Fruit fly (Drosophila melanogaster): ENCODE measurements around the gene TpnC73F.

Gene TpnC73F

dm6 chr3L:17015663-17016575 lies 29.9 kb upstream of the TpnC73F start, which contains the start of the genes CG6664 and CG7728:
CG6664 (minus strand) TSS chr3L:17016180.
CG7728 (plus strand) TSS chr3L:17016536.
- TF ChIP-seq usp (GFP tag; optimal IDR thresholded peaks at IDR 0.05) (no peak), ey (GFP tag; optimal IDR thresholded peaks at IDR 0.05) (peak; percentile 47), psq (GFP tag; optimal IDR thresholded peaks at IDR 0.05) (peak; percentile 47), OdsH (GFP tag; optimal IDR thresholded peaks at IDR 0.05) (peak; percentile 44), Hr83 (GFP tag; optimal IDR thresholded peaks at IDR 0.05; ENCODE audit: poor library complexity, severe bottlenecking) (peak; percentile 15), sage (GFP tag; optimal IDR thresholded peaks at IDR 0.05) (no peak), CrebA (GFP tag; optimal IDR thresholded peaks at IDR 0.05; ENCODE audit: borderline replicate concordance) (no peak), brk (GFP tag; optimal IDR thresholded peaks at IDR 0.05) (no peak), CG9705 (GFP tag; optimal IDR thresholded peaks at IDR 0.05) (no peak), pan (optimal IDR thresholded peaks at IDR 0.05) (no peak), h (GFP tag; optimal IDR thresholded peaks at IDR 0.05) (peak; percentile 34), foxo (GFP tag; optimal IDR thresholded peaks at IDR 0.05) (peak in 1 of 2 experiments; percentile 72), sv (GFP tag; optimal IDR thresholded peaks at IDR 0.05) (peak; percentile 38), CG32264 (GFP tag; optimal IDR thresholded peaks at IDR 0.05) (no peak), jim (GFP tag; optimal IDR thresholded peaks at IDR 0.05) (peak; percentile 4), Abd-B (GFP tag; optimal IDR thresholded peaks at IDR 0.05) (no peak), woc (GFP tag; optimal IDR thresholded peaks at IDR 0.05) (peak; percentile 84), Hr78 (GFP tag; optimal IDR thresholded peaks at IDR 0.05) (no peak), tai (GFP tag; optimal IDR thresholded peaks at IDR 0.05) (no peak), Hnf4 (GFP tag; optimal IDR thresholded peaks at IDR 0.05) (no peak), dmrt93B (GFP tag; optimal IDR thresholded peaks at IDR 0.05) (peak; percentile 50), fru (GFP tag; optimal IDR thresholded peaks at IDR 0.05) (no peak), N (GFP tag; optimal IDR thresholded peaks at IDR 0.05) (no peak), Mio (GFP tag; optimal IDR thresholded peaks at IDR 0.05) (no peak), HLH106 (tag; optimal IDR thresholded peaks at IDR 0.05) (peak; percentile 66), rgr (GFP tag; optimal IDR thresholded peaks at IDR 0.05) (peak; percentile 9), Vsx2 (GFP tag; optimal IDR thresholded peaks at IDR 0.05; ENCODE audit: partially characterized antibody) (no peak), Myc (optimal IDR thresholded peaks at IDR 0.05) (peak; percentile 23), Dif (GFP tag; optimal IDR thresholded peaks at IDR 0.05; ENCODE audit: partially characterized antibody) (no peak), Rel (GFP tag; optimal IDR thresholded peaks at IDR 0.05) (no peak), Rel (tag; optimal IDR thresholded peaks at IDR 0.05) (peak; percentile 40), dsf (GFP tag; optimal IDR thresholded peaks at IDR 0.05; ENCODE audit: borderline replicate concordance) (no peak), lola (GFP tag; optimal IDR thresholded peaks at IDR 0.05) (no peak), Dfd (GFP tag; optimal IDR thresholded peaks at IDR 0.05) (no peak), br (GFP tag; optimal IDR thresholded peaks at IDR 0.05) (peak; percentile 5), Sp1 (GFP tag; optimal IDR thresholded peaks at IDR 0.05) (peak; percentile 56)

dm6 chr3L:17016576-17016917 lies 29.3 kb upstream of the TpnC73F start:
- TF ChIP-seq sv (GFP tag; optimal IDR thresholded peaks at IDR 0.05) (no peak), Mio (GFP tag; optimal IDR thresholded peaks at IDR 0.05) (no peak), woc (GFP tag; optimal IDR thresholded peaks at IDR 0.05) (no peak), Vsx2 (GFP tag; optimal IDR thresholded peaks at IDR 0.05; ENCODE audit: partially characterized antibody) (no peak), lola (GFP tag; optimal IDR thresholded peaks at IDR 0.05) (no peak), dsf (GFP tag; optimal IDR thresholded peaks at IDR 0.05; ENCODE audit: borderline replicate concordance) (no peak), pan (optimal IDR thresholded peaks at IDR 0.05) (no peak), tai (GFP tag; optimal IDR thresholded peaks at IDR 0.05) (no peak)

- TF ChIP-seq Jra (GFP tag; optimal IDR thresholded peaks at IDR 0.05) (no peak), dsf (GFP tag; optimal IDR thresholded peaks at IDR 0.05; ENCODE audit: borderline replicate concordance) (no peak), Hnf4 (GFP tag; optimal IDR thresholded peaks at IDR 0.05) (no peak), Hr83 (GFP tag; optimal IDR thresholded peaks at IDR 0.05; ENCODE audit: poor library complexity, severe bottlenecking) (no peak), ey (GFP tag; optimal IDR thresholded peaks at IDR 0.05) (no peak), Dif (GFP tag; optimal IDR thresholded peaks at IDR 0.05; ENCODE audit: partially characterized antibody) (no peak), psq (GFP tag; optimal IDR thresholded peaks at IDR 0.05) (no peak), rgr (GFP tag; optimal IDR thresholded peaks at IDR 0.05) (no peak), fru (GFP tag; optimal IDR thresholded peaks at IDR 0.05) (no peak), Hr78 (GFP tag; optimal IDR thresholded peaks at IDR 0.05) (no peak), dmrt93B (GFP tag; optimal IDR thresholded peaks at IDR 0.05) (no peak), HLH106 (tag; optimal IDR thresholded peaks at IDR 0.05) (no peak)
Observed at dm6 chr3L:17022756-17023155, 23.1 kb upstream of the TpnC73F start, which contains the start of gene CG6652. CG6652 (minus strand) TSS chr3L:17022856.
